Fruit fly (Drosophila melanogaster) whole organism, embryonic: ENCODE results near the gene Osi20.

Experiments used
- Atf3 ChIP-seq: fragments of 200-800 bp; sonication (Bioruptor generic); optimal IDR thresholded peaks from 3 replicates; lab custom pipeline; 2016; ENCODE audit warnings: missing biosample characterization, missing genetic modification characterization
- C15 ChIP-seq: fragments of 200-800 bp; sonication (Bioruptor generic); IDR thresholded peaks from 3 replicates; pipeline ENCODE4 v1.3.6; 2022; ENCODE audit warnings: missing biosample characterization, missing genetic modification characterization
- CG10274 ChIP-seq: fragments of 200-800 bp; sonication (Bioruptor generic); optimal IDR thresholded peaks from 3 replicates; lab custom pipeline; 2017; ENCODE audit warnings: missing biosample characterization, mild to moderate bottlenecking, missing genetic modification characterization
- CG10431 ChIP-seq: fragments of 200-800 bp; sonication (Bioruptor generic); optimal IDR thresholded peaks from 3 replicates; lab custom pipeline; 2018; ENCODE audit warnings: missing biosample characterization, mild to moderate bottlenecking, missing genetic modification characterization
- CG11093 ChIP-seq: fragments of 200-800 bp; sonication (Bioruptor generic); IDR thresholded peaks from 3 replicates; pipeline ENCODE4 v1.3.6; 2022; ENCODE audit warnings: missing biosample characterization, missing genetic modification characterization
- CG12155 ChIP-seq: fragments of 200-800 bp; sonication (Bioruptor generic); optimal IDR thresholded peaks from 3 replicates; lab custom pipeline; 2016; ENCODE audit warnings: missing biosample characterization, missing genetic modification characterization
- CG15011 ChIP-seq: fragments of 200-800 bp; sonication (Bioruptor generic); optimal IDR thresholded peaks from 3 replicates; lab custom pipeline; 2018; ENCODE audit warnings: missing biosample characterization, mild to moderate bottlenecking, missing genetic modification characterization
- CG17359 ChIP-seq: fragments of 200-800 bp; sonication (Bioruptor generic); optimal IDR thresholded peaks from 3 replicates; lab custom pipeline; 2018; ENCODE audit warnings: missing biosample characterization, mild to moderate bottlenecking, missing genetic modification characterization, moderate library complexity
- CG18599 ChIP-seq: fragments of 200-800 bp; sonication (Bioruptor generic); optimal IDR thresholded peaks from 3 replicates; lab custom pipeline; 2017; ENCODE audit warnings: missing biosample characterization, missing genetic modification characterization, mild to moderate bottlenecking, moderate library complexity, missing genetic modification reagents
- CG2120 ChIP-seq: fragments of 200-800 bp; sonication (Bioruptor generic); optimal IDR thresholded peaks from 3 replicates; lab custom pipeline; 2016; ENCODE audit warnings: missing biosample characterization, missing genetic modification characterization
- CG2129 ChIP-seq: fragments of 200-800 bp; sonication (Bioruptor generic); IDR thresholded peaks from 2 replicates; pipeline ENCODE4 v1.3.6; 2022; ENCODE audit warnings: missing biosample characterization, missing genetic modification characterization; ENCODE audit not compliant: partially characterized antibody
- CG31441 ChIP-seq: fragments of 200-800 bp; sonication (Bioruptor generic); IDR thresholded peaks from 2 replicates; pipeline ENCODE4 v1.3.6; 2022; ENCODE audit warnings: missing biosample characterization, missing genetic modification characterization
- CG3847 ChIP-seq: fragments of 200-800 bp; sonication (Bioruptor generic); IDR thresholded peaks from 2 replicates; pipeline ENCODE4 v1.3.6; 2022; ENCODE audit warnings: missing biosample characterization, missing genetic modification characterization
- CG6254 ChIP-seq: fragments of 200-800 bp; sonication (Bioruptor generic); optimal IDR thresholded peaks from 3 replicates; lab custom pipeline; 2017; ENCODE audit warnings: mild to moderate bottlenecking, missing biosample characterization, missing genetic modification reagents, missing genetic modification characterization
- CG7928 ChIP-seq: fragments of 200-800 bp; sonication (Bioruptor generic); optimal IDR thresholded peaks from 2 replicates; lab custom pipeline; 2017; ENCODE audit warnings: missing biosample characterization, mild to moderate bottlenecking, missing genetic modification characterization
- CG8290 ChIP-seq, 3 experiments: fragments of 200-800 bp; sonication (Bioruptor generic); optimal IDR thresholded peaks; 2 replicates each; lab custom pipeline; 2016 to 2019; ENCODE audit warnings: missing biosample characterization in 3 of 3, missing genetic modification characterization in 3 of 3, mild to moderate bottlenecking in 2 of 3, moderate library complexity in 1 of 3
- CG8388 ChIP-seq: fragments of 200-800 bp; sonication (Bioruptor generic); optimal IDR thresholded peaks from 2 replicates; lab custom pipeline; 2019; ENCODE audit warnings: missing biosample characterization, mild to moderate bottlenecking, missing genetic modification characterization, moderate library complexity
- CG9797 ChIP-seq: fragments of 200-800 bp; sonication (Bioruptor generic); optimal IDR thresholded peaks from 3 replicates; lab custom pipeline; 2018; ENCODE audit warnings: missing biosample characterization, mild to moderate bottlenecking, missing genetic modification characterization
- CG9817 ChIP-seq: fragments of 200-800 bp; sonication (Bioruptor generic); optimal IDR thresholded peaks from 2 replicates; lab custom pipeline; 2018; ENCODE audit warnings: missing biosample characterization, mild to moderate bottlenecking, missing genetic modification characterization, moderate library complexity
- CG9876 ChIP-seq: fragments of 200-800 bp; sonication (Bioruptor generic); optimal IDR thresholded peaks from 2 replicates; lab custom pipeline; 2016; ENCODE audit warnings: missing biosample characterization, missing genetic modification characterization
- CoRest ChIP-seq: fragments of 200-800 bp; sonication (Bioruptor generic); optimal IDR thresholded peaks from 3 replicates; lab custom pipeline; 2018; ENCODE audit warnings: missing biosample characterization, mild to moderate bottlenecking, missing genetic modification characterization, moderate library complexity
- D19A ChIP-seq: fragments of 200-800 bp; optimal IDR thresholded peaks from 3 replicates; lab custom pipeline; 2019; ENCODE audit warnings: missing biosample characterization, mild to moderate bottlenecking, missing genetic modification characterization, moderate library complexity
- Dbx ChIP-seq: fragments of 200-800 bp; sonication (Bioruptor generic); IDR thresholded peaks from 3 replicates; pipeline ENCODE4 v1.3.6; 2022; ENCODE audit warnings: missing biosample characterization, missing genetic modification characterization
- E2f2 ChIP-seq: fragments of 200-800 bp; sonication (Bioruptor generic); IDR thresholded peaks from 2 replicates; pipeline ENCODE4 v1.3.6; 2022; ENCODE audit warnings: missing biosample characterization, missing genetic modification characterization
- HLH4C ChIP-seq: fragments of 200-800 bp; sonication (Bioruptor generic); IDR thresholded peaks from 3 replicates; pipeline ENCODE4 v1.3.6; 2022; ENCODE audit warnings: missing biosample characterization, missing genetic modification characterization; ENCODE audit not compliant: partially characterized antibody
- HmgZ ChIP-seq: fragments of 200-800 bp; sonication (Bioruptor generic); optimal IDR thresholded peaks from 2 replicates; lab custom pipeline; 2018; ENCODE audit warnings: missing biosample characterization, mild to moderate bottlenecking, missing genetic modification characterization
- MTF-1 ChIP-seq: fragments of 200-800 bp; sonication (Bioruptor generic); optimal IDR thresholded peaks from 2 replicates; lab custom pipeline; 2018; ENCODE audit warnings: missing biosample characterization, mild to moderate bottlenecking, missing genetic modification characterization, borderline replicate concordance
- Med ChIP-seq: fragments of 200-800 bp; sonication (Bioruptor generic); peaks from one replicate; lab custom pipeline; 2016; ENCODE audit warnings: missing biosample characterization, missing genetic modification characterization, mild to moderate bottlenecking, inconsistent platforms, moderate library complexity
- Meics ChIP-seq: fragments of 200-800 bp; sonication (Bioruptor generic); optimal IDR thresholded peaks from 2 replicates; lab custom pipeline; 2017; ENCODE audit warnings: missing biosample characterization, mild to moderate bottlenecking, missing genetic modification characterization
- Sox100B ChIP-seq: fragments of 200-800 bp; sonication (Bioruptor generic); optimal IDR thresholded peaks from 3 replicates; lab custom pipeline; 2018; ENCODE audit warnings: missing biosample characterization, mild to moderate bottlenecking, missing genetic modification characterization
- Stat92E ChIP-seq, 3 experiments: fragments of >200 bp in 2 of 3; fragments of 200-800 bp in 1 of 3; sonication (Bioruptor generic) in 1 of 3; optimal IDR thresholded peaks; 2 replicates each; lab custom pipeline; 2017 to 2019; ENCODE audit warnings: missing biosample characterization in 3 of 3, missing genetic modification characterization in 3 of 3, mild to moderate bottlenecking in 1 of 3, moderate library complexity in 1 of 3
- al ChIP-seq: fragments of 200-800 bp; sonication (Bioruptor generic); IDR thresholded peaks from 2 replicates; pipeline ENCODE4 v1.3.6; 2022; ENCODE audit warnings: missing biosample characterization, missing genetic modification characterization
- cas ChIP-seq: fragments of 200-800 bp; sonication (Bioruptor generic); IDR thresholded peaks from 2 replicates; pipeline ENCODE4 v1.3.6; 2022; ENCODE audit warnings: missing biosample characterization, missing genetic modification characterization
- cato ChIP-seq: fragments of 200-800 bp; sonication (Bioruptor generic); optimal IDR thresholded peaks from 2 replicates; lab custom pipeline; 2016; ENCODE audit warnings: missing biosample characterization, missing genetic modification characterization, borderline replicate concordance
- chm ChIP-seq: fragments of 200-800 bp; sonication (Bioruptor generic); IDR thresholded peaks from 2 replicates; pipeline ENCODE4 v1.3.6; 2022; ENCODE audit warnings: missing biosample characterization, missing genetic modification characterization
- dan ChIP-seq: fragments of 200-800 bp; sonication (Bioruptor generic); IDR thresholded peaks from 2 replicates; pipeline ENCODE4 v1.3.6; 2022; ENCODE audit warnings: missing biosample characterization, missing genetic modification characterization
- disco-r ChIP-seq: fragments of 200-800 bp; sonication (Bioruptor generic); optimal IDR thresholded peaks from 2 replicates; lab custom pipeline; 2016; ENCODE audit warnings: missing biosample characterization, missing genetic modification characterization
- dm ChIP-seq: fragments of 200-800 bp; sonication (Bioruptor generic); optimal IDR thresholded peaks from 3 replicates; lab custom pipeline; 2016; ENCODE audit warnings: missing biosample characterization, missing genetic modification characterization
- fd3F ChIP-seq: fragments of 200-800 bp; sonication (Bioruptor generic); optimal IDR thresholded peaks from 2 replicates; lab custom pipeline; 2018; ENCODE audit warnings: missing biosample characterization, mild to moderate bottlenecking, missing genetic modification characterization, moderate library complexity
- gcm ChIP-seq: fragments of 200-800 bp; sonication (Bioruptor generic); optimal IDR thresholded peaks from 2 replicates; lab custom pipeline; 2019; ENCODE audit warnings: missing biosample characterization, mild to moderate bottlenecking, missing genetic modification characterization, moderate library complexity
- gem ChIP-seq: fragments of 200-800 bp; sonication (Bioruptor generic); optimal IDR thresholded peaks from 2 replicates; lab custom pipeline; 2019; ENCODE audit warnings: missing biosample characterization, mild to moderate bottlenecking, missing genetic modification characterization, moderate library complexity
- ind ChIP-seq: fragments of 200-800 bp; sonication (Bioruptor generic); optimal IDR thresholded peaks from 3 replicates; lab custom pipeline; 2016; ENCODE audit warnings: missing biosample characterization, missing genetic modification characterization
- kay ChIP-seq: fragments of 200-800 bp; sonication (Bioruptor generic); optimal IDR thresholded peaks from 2 replicates; lab custom pipeline; 2016; ENCODE audit warnings: missing biosample characterization, missing genetic modification characterization
- phol ChIP-seq: fragments of 200-800 bp; sonication (Bioruptor generic); optimal IDR thresholded peaks from 3 replicates; lab custom pipeline; 2018; ENCODE audit warnings: missing biosample characterization, mild to moderate bottlenecking, missing genetic modification characterization, moderate library complexity
- sima ChIP-seq: fragments of 200-800 bp; sonication (Bioruptor generic); optimal IDR thresholded peaks from 2 replicates; lab custom pipeline; 2016; ENCODE audit warnings: missing biosample characterization, missing genetic modification characterization
- sna ChIP-seq: fragments of 200-800 bp; sonication (Bioruptor generic); IDR thresholded peaks from 2 replicates; pipeline ENCODE4 v1.3.6; 2022; ENCODE audit warnings: missing biosample characterization, missing genetic modification characterization; ENCODE audit not compliant: partially characterized antibody
- unc-4 ChIP-seq: fragments of 200-800 bp; sonication (Bioruptor generic); IDR thresholded peaks from 2 replicates; pipeline ENCODE4 v1.3.6; 2022; ENCODE audit warnings: missing biosample characterization, missing genetic modification characterization; ENCODE audit not compliant: partially characterized antibody
- unpg ChIP-seq: fragments of 200-800 bp; sonication (Bioruptor generic); optimal IDR thresholded peaks from 3 replicates; lab custom pipeline; 2018; ENCODE audit warnings: missing biosample characterization, mild to moderate bottlenecking, missing genetic modification characterization, moderate library complexity
- vnd ChIP-seq: fragments of 200-800 bp; sonication (Bioruptor generic); IDR thresholded peaks from 3 replicates; pipeline ENCODE4 v1.3.6; 2022; ENCODE audit warnings: missing biosample characterization, missing genetic modification characterization; ENCODE audit not compliant: partially characterized antibody

Gene Osi20

dm6 chr3R:6345814-6346213 lies 5.9 kb downstream of the Osi20 start, which contains the start of the genes SmD2 and CG18048 (continued):
- TF ChIP-seq CG10431 (GFP tag; lab: Kevin White, UChicago) (no peak), Meics (GFP tag; lab: Kevin White, UChicago) (peak; percentile 13), CG15011 (GFP tag; lab: Kevin White, UChicago) (no peak), phol (peak; percentile 73), Med (peak; percentile 10), Sox100B (no peak), cato (GFP tag; lab: Kevin White, UChicago) (no peak), CG6254 (peak; percentile 43), CG17359 (tag; lab: Kevin White, UChicago) (no peak), Atf3 (no peak), CG12155 (GFP tag; lab: Kevin White, UChicago) (peak; percentile 12), CG18599 (GFP tag; lab: Kevin White, UChicago) (no peak), cas (GFP tag; lab: Robert Waterston, UW) (no peak), fd3F (GFP tag; lab: Kevin White, UChicago) (no peak), CG2120 (GFP tag; lab: Kevin White, UChicago) (peak; percentile 14), HmgZ (tag; lab: Kevin White, UChicago) (peak; percentile 52), chm (no peak), CG10274 (GFP tag; lab: Kevin White, UChicago) (no peak), ind (no peak), gem (tag; lab: Kevin White, UChicago) (peak; percentile 46), MTF-1 (no peak), CG9797 (GFP tag; lab: Kevin White, UChicago) (peak; percentile 88), vnd (peak; percentile 75), dm (peak; percentile 68), gcm (GFP tag; lab: Kevin White, UChicago) (no peak), sima (GFP tag; lab: Kevin White, UChicago) (no peak), C15 (GFP tag; lab: Robert Waterston, UW) (no peak), al (GFP tag; lab: Robert Waterston, UW) (no peak), disco-r (GFP tag; lab: Kevin White, UChicago) (no peak), unc-4 (peak; percentile 79), D19A (no peak), CoRest (peak; percentile 59), CG2129 (GFP tag; lab: Robert Waterston, UW) (peak; percentile 54), Stat92E (GFP tag; optimal IDR thresholded peaks at IDR 0.05; lab: Kevin White, UChicago) (no peak), sna (GFP tag; lab: Robert Waterston, UW) (peak; percentile 72), unpg (GFP tag; lab: Kevin White, UChicago) (no peak), CG8388 (GFP tag; lab: Kevin White, UChicago) (no peak), dan (GFP tag; lab: Robert Waterston, UW) (no peak), Dbx (0 out of 3 replicates have a peak, but pooled peaks have one; percentile 34), CG3847 (peak; percentile 54; the same call in 1 of the 2 replicates), kay (GFP tag; lab: Kevin White, UChicago) (no peak), E2f2 (GFP tag; lab: Robert Waterston, UW) (peak; percentile 64), CG9817 (tag; lab: Kevin White, UChicago) (peak; percentile 15), CG11093 (GFP tag; lab: Robert Waterston, UW) (no peak), CG7928 (GFP tag; lab: Kevin White, UChicago) (peak; percentile 93), CG31441 (GFP tag; lab: Robert Waterston, UW) (peak; percentile 33; the same call in 1 of the 2 replicates), CG9876 (no peak), HLH4C (GFP tag; lab: Robert Waterston, UW) (peak; percentile 72), CG8290 (GFP tag; optimal IDR thresholded peaks at IDR 0.05; lab: Kevin White, UChicago) (peak; percentile 10), CG8290 (tag; optimal IDR thresholded peaks at IDR 0.05; lab: Kevin White, UChicago) (no peak)
